Worm (Caenorhabditis elegans) whole organism, L1 larva: ENCODE measurements around the gene math-28.

Source experiments
- C16A3.4 ChIP-seq: fragments of 150-350 bp; optimal IDR thresholded peaks from 2 replicates; lab custom pipeline; 2014; ENCODE audit warnings: missing biosample characterization, missing genetic modification characterization
- C34B4.2 ChIP-seq: sonication (generic microtip); optimal IDR thresholded peaks from 2 replicates; lab custom pipeline; 2017; ENCODE audit warnings: mild to moderate bottlenecking, missing genetic modification characterization, missing compliant biosample characterization
- alr-1 ChIP-seq: fragments of 200-800 bp; sonication (Bioruptor generic); optimal IDR thresholded peaks from 2 replicates; lab custom pipeline; 2018; ENCODE audit warnings: borderline replicate concordance, mild to moderate bottlenecking, missing genetic modification characterization, missing compliant biosample characterization
- aly-2 ChIP-seq: fragments of 150-350 bp; optimal IDR thresholded peaks from 2 replicates; lab custom pipeline; 2014; ENCODE audit warnings: missing biosample characterization, missing genetic modification characterization
- ceh-82 ChIP-seq, 3 experiments: fragments of 150-350 bp in 1 of 3; sonication (generic microtip) in 2 of 3; optimal IDR thresholded peaks; 2 replicates each; lab custom pipeline; 2014 to 2017; ENCODE audit warnings: missing biosample characterization in 3 of 3, missing genetic modification characterization in 3 of 3
- ceh-90 ChIP-seq: sonication (generic microtip); optimal IDR thresholded peaks from 2 replicates; lab custom pipeline; 2016; ENCODE audit warnings: missing genetic modification characterization, missing compliant biosample characterization
- efl-1 ChIP-seq, 4 experiments: fragments of 150-350 bp; optimal IDR thresholded peaks in 3 of 4; peaks in 1 of 4; 1 replicate in 1 of 4; 2 replicates in 3 of 4; lab custom pipeline; 2014; ENCODE audit warnings: missing biosample characterization in 2 of 4, missing genetic modification characterization in 2 of 4, missing genetic modification reagents in 2 of 4
- efl-3 ChIP-seq: fragments of 200-800 bp; sonication (Bioruptor generic); optimal IDR thresholded peaks from 2 replicates; lab custom pipeline; 2018; ENCODE audit warnings: mild to moderate bottlenecking, missing genetic modification characterization, missing compliant biosample characterization
- elt-2 ChIP-seq: sonication (generic microtip); optimal IDR thresholded peaks from 2 replicates; lab custom pipeline; 2016; ENCODE audit warnings: missing genetic modification characterization, mild to moderate bottlenecking, inconsistent platforms, missing compliant biosample characterization, missing genetic modification reagents
- elt-3 ChIP-seq, 6 experiments: fragments of 150-350 bp in 1 of 6; sonication (generic microtip); optimal IDR thresholded peaks; 2 replicates each; lab custom pipeline; 2017 to 2018; ENCODE audit warnings: missing biosample characterization in 6 of 6, missing genetic modification characterization in 6 of 6, inconsistent platforms in 1 of 6
- fkh-4 ChIP-seq: sonication (generic microtip); optimal IDR thresholded peaks from 2 replicates; lab custom pipeline; 2016; ENCODE audit warnings: missing compliant biosample characterization, missing genetic modification characterization, borderline replicate concordance
- hlh-17 ChIP-seq: fragments of 200-800 bp; sonication (Bioruptor generic); optimal IDR thresholded peaks from 2 replicates; lab custom pipeline; 2018; ENCODE audit warnings: missing genetic modification characterization, mild to moderate bottlenecking, missing compliant biosample characterization, moderate library complexity, borderline replicate concordance
- hlh-4 ChIP-seq: sonication (generic microtip); optimal IDR thresholded peaks from 2 replicates; lab custom pipeline; 2016; ENCODE audit warnings: mild to moderate bottlenecking, missing genetic modification characterization, missing compliant biosample characterization
- hpl-2 ChIP-seq: fragments of 150-350 bp; optimal IDR thresholded peaks from 2 replicates; lab custom pipeline; 2014; ENCODE audit warnings: missing biosample characterization, missing genetic modification reagents, missing genetic modification characterization
- irx-1 ChIP-seq: sonication (generic microtip); optimal IDR thresholded peaks from 2 replicates; lab custom pipeline; 2016; ENCODE audit warnings: missing genetic modification characterization, missing compliant biosample characterization
- lin-13 ChIP-seq: fragments of 150-350 bp; optimal IDR thresholded peaks from 2 replicates; lab custom pipeline; 2014; ENCODE audit warnings: missing biosample characterization, missing genetic modification reagents, missing genetic modification characterization
- lin-35 ChIP-seq, 2 experiments: fragments of 150-350 bp; optimal IDR thresholded peaks; 2 replicates each; lab custom pipeline; 2014; ENCODE audit warnings: missing biosample characterization in 2 of 2, missing genetic modification characterization in 2 of 2, missing genetic modification reagents in 2 of 2
- lin-39 ChIP-seq: fragments of 150-350 bp; optimal IDR thresholded peaks from 2 replicates; lab custom pipeline; 2014; ENCODE audit warnings: missing biosample characterization, missing genetic modification reagents, missing genetic modification characterization
- mep-1 ChIP-seq: fragments of 150-350 bp; optimal IDR thresholded peaks from 2 replicates; lab custom pipeline; 2014; ENCODE audit warnings: missing biosample characterization, missing genetic modification characterization
- nhr-12 ChIP-seq: sonication (generic microtip); optimal IDR thresholded peaks from 2 replicates; lab custom pipeline; 2017; ENCODE audit warnings: missing biosample characterization, missing genetic modification characterization
- nhr-20 ChIP-seq: sonication (generic microtip); optimal IDR thresholded peaks from 2 replicates; lab custom pipeline; 2016; ENCODE audit warnings: mild to moderate bottlenecking, missing genetic modification characterization, missing compliant biosample characterization
- nhr-237 ChIP-seq: fragments of 150-350 bp; optimal IDR thresholded peaks from 2 replicates; lab custom pipeline; 2014; ENCODE audit warnings: missing biosample characterization, missing genetic modification characterization
- nhr-47 ChIP-seq: sonication (generic microtip); optimal IDR thresholded peaks from 2 replicates; lab custom pipeline; 2016; ENCODE audit warnings: mild to moderate bottlenecking, missing genetic modification characterization, moderate library complexity, missing compliant biosample characterization
- nhr-77 ChIP-seq: fragments of 150-350 bp; optimal IDR thresholded peaks from 2 replicates; lab custom pipeline; 2014; ENCODE audit warnings: missing biosample characterization, missing genetic modification characterization
- nhr-84 ChIP-seq: sonication (generic microtip); optimal IDR thresholded peaks from 2 replicates; lab custom pipeline; 2017; ENCODE audit warnings: missing biosample characterization, missing genetic modification characterization
- pax-3 ChIP-seq: fragments of 200-800 bp; sonication (Bioruptor generic); optimal IDR thresholded peaks from 2 replicates; lab custom pipeline; 2018; ENCODE audit warnings: mild to moderate bottlenecking, missing genetic modification characterization, moderate library complexity, missing compliant biosample characterization
- pqm-1 ChIP-seq: sonication (generic microtip); optimal IDR thresholded peaks from 3 replicates; lab custom pipeline; 2017; ENCODE audit warnings: missing biosample characterization, missing genetic modification characterization
- snpc-4 ChIP-seq: fragments of 150-350 bp; optimal IDR thresholded peaks from 2 replicates; lab custom pipeline; 2014; ENCODE audit warnings: missing biosample characterization, missing genetic modification characterization
- tlp-1 ChIP-seq: fragments of 150-350 bp; optimal IDR thresholded peaks from 2 replicates; lab custom pipeline; 2014; ENCODE audit warnings: missing biosample characterization, missing genetic modification characterization
- unc-30 ChIP-seq: sonication (generic microtip); optimal IDR thresholded peaks from 2 replicates; lab custom pipeline; 2017; ENCODE audit warnings: missing biosample characterization, missing genetic modification characterization
- unc-86 ChIP-seq: sonication (generic microtip); optimal IDR thresholded peaks from 2 replicates; lab custom pipeline; 2016; ENCODE audit warnings: missing genetic modification characterization, missing compliant biosample characterization
- vab-15 ChIP-seq: sonication (generic microtip); optimal IDR thresholded peaks from 2 replicates; lab custom pipeline; 2017; ENCODE audit warnings: missing genotype, mild to moderate bottlenecking, missing genetic modification characterization, missing compliant biosample characterization
- xbp-1 ChIP-seq: sonication (generic microtip); optimal IDR thresholded peaks from 2 replicates; lab custom pipeline; 2016; ENCODE audit warnings: missing genetic modification characterization, missing compliant biosample characterization
- ztf-11 ChIP-seq, 2 experiments: sonication (generic microtip); optimal IDR thresholded peaks; 2 replicates each; lab custom pipeline; 2016 to 2017; ENCODE audit warnings: missing genetic modification characterization in 2 of 2, missing biosample characterization in 1 of 2, missing compliant biosample characterization in 1 of 2
- ztf-4 ChIP-seq: fragments of 150-350 bp; optimal IDR thresholded peaks from 2 replicates; lab custom pipeline; 2014; ENCODE audit warnings: missing biosample characterization, missing genetic modification characterization

The math-28 gene

DNA sequence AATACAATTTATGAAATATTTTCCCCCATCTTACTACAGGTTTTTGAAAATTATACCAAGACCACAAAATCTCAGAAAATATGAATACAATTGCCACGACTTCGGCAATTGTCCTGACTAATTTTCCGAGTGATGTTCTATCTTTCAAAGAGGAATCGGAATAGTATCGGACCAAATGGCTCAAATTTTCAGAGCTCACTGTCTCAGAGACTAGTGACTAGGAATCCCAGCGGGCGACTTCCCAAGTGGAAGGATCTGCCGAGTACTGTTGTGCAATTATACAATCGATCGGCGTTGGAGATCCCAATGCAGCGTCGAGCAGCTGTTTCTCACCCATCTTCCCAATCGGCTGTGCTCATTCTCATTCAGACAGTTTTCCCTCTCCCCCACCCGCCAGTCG is 37.4 kb upstream of the math-28 start, which contains the start of gene F45C12.17:
TSS of gene F45C12.17 (plus strand) at position 377 of the 400 bp plus-strand sequence.
- TF ChIP-seq alr-1 (tag; lab: Kevin White, UChicago) (no peak), pqm-1 (tag; lab: Kevin White, UChicago) (no peak), elt-2 (no peak), mep-1 (no peak), lin-35 (GFP tag; optimal IDR thresholded peaks at IDR 0.05; lab: Kevin White, UChicago) (no peak), C16A3.4 (tag; lab: Kevin White, UChicago) (no peak), ztf-4 (tag; lab: Kevin White, UChicago) (no peak), snpc-4 (tag; lab: Kevin White, UChicago) (no peak), pax-3 (no peak), hlh-17 (GFP tag; lab: Kevin White, UChicago) (no peak), nhr-20 (tag; lab: Kevin White, UChicago) (no peak), vab-15 (no peak)

DNA sequence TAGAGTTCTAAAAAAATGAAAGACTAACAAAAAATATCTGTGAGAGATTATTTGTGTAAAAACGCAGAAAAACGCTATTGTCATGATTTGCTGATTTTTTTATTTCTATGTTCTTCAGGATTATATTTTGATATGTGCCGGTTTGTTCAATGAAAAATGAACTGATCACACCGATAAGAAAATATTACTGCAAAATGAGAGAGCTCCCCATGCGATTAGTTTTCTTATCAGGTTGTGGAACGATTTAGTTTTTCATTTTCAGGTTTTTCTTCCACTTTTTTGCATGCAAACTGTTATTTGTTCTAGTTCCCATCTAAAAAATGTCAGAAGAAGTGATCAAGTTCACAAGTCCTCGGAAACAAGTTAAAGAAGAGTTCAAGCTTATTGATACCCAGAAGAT is 34.9 kb upstream of the math-28 start, which contains the start of gene btb-9:
TSS of gene btb-9 (plus strand) at position 254 of the 400 bp plus-strand sequence.
- TF ChIP-seq nhr-12 (no peak), lin-35 (GFP tag; optimal IDR thresholded peaks at IDR 0.05; lab: Kevin White, UChicago) (peak in 1 of 2 experiments; percentile 28), pqm-1 (tag; lab: Kevin White, UChicago) (peak; percentile 26), elt-2 (peak; percentile 86)

DNA sequence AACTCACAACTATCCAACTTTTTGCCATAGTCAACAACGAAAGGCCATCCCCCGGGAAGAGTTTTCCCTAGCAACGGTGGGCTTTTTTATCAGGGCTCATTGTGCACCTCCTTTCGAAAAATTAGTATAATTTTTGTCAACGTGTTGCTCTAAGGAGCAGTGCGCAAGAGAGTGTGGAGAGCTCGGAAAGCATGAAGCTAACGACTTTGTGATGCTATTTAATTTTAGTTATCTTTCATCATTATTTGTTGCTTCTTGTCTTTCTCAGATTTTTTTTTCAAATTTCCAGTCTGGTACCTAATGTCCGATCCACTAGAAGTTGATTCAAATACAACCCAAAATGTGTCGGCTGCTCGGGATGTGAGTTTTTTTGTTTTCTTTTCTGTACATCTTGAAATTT is 33.1 kb upstream of the math-28 start, which contains the start of gene ceh-81:
TSS of gene ceh-81 (plus strand) at position 301 of the 400 bp plus-strand sequence.
- TF ChIP-seq irx-1 (tag; lab: Kevin White, UChicago) (no peak), aly-2 (tag; lab: Kevin White, UChicago) (no peak), hpl-2 (no peak), mep-1 (no peak), lin-39 (tag; lab: Kevin White, UChicago) (no peak), nhr-47 (tag; lab: Kevin White, UChicago) (no peak), alr-1 (tag; lab: Kevin White, UChicago) (no peak), fkh-4 (tag; lab: Kevin White, UChicago) (no peak), pax-3 (no peak), C34B4.2 (tag; lab: Kevin White, UChicago) (no peak), ceh-90 (tag; lab: Kevin White, UChicago) (no peak), ceh-82 (tag; optimal IDR thresholded peaks at IDR 0.05; lab: Kevin White, UChicago) (no peak), efl-3 (GFP tag; lab: Kevin White, UChicago) (no peak)

DNA sequence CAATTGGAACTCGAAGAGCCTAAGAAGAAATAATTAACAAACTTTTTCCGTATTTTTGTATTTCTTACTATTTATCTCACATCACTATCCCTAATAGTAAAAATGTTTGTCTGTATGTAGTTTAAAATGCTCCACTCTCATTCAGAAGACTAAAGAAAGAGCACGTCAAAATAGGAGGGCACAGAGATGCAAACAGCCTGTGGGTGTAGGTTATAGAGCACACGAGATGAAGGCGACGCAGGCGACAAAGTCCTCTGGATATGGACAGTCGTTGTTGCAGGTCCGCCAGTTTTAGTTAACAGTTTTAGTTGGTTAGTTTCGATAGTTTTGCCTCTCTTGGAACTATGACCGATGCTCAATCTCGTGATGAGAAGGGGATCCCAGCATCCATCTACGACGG is 31.2 kb upstream of the math-28 start, which contains the start of gene ceh-82:
TSS of gene ceh-82 (plus strand) at position 301 of the 400 bp plus-strand sequence.
- TF ChIP-seq unc-86 (tag; lab: Kevin White, UChicago) (no peak), lin-13 (GFP tag; lab: Kevin White, UChicago) (no peak), mep-1 (no peak), nhr-77 (tag; lab: Kevin White, UChicago) (no peak), elt-3 (tag; optimal IDR thresholded peaks at IDR 0.05; lab: Kevin White, UChicago) (no peak), tlp-1 (no peak), hlh-4 (tag; lab: Kevin White, UChicago) (no peak), xbp-1 (tag; lab: Kevin White, UChicago) (no peak)
- TF ChIP-seq, all 84 proteins: peak for 0

DNA sequence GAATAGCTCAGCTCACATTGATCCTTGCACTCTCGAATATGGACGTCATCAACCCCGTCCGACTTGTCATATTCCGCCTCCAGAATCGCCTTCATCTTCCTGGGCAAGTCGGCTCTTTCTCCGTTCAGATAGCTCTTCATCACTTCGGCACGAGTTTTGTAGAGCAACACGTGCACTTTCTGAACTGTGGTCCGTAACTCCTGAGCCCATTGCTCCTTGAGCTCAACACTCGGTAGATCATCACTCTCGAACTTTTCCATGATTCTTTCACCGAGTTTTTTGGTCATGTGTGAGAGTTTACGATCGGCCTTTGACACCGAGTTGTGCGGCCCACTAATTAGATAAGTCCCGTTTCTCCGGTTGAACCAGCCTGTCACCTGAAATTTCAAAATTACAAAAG is 28.0 kb upstream of the math-28 start:
- TF ChIP-seq irx-1 (tag; lab: Kevin White, UChicago): no peak
- TF ChIP-seq unc-30 (tag; lab: Kevin White, UChicago): no peak
- no peak for TF ChIP-seq ztf-11 (tag; optimal IDR thresholded peaks at IDR 0.05; lab: Kevin White, UChicago)
- TF ChIP-seq nhr-47 (tag; lab: Kevin White, UChicago): no peak
- no peak for TF ChIP-seq efl-1 (optimal IDR thresholded peaks at IDR 0.05; lab: Kevin White, UChicago)
- TF ChIP-seq efl-1 (GFP tag; optimal IDR thresholded peaks at IDR 0.05 in 1 of 2; lab: Kevin White, UChicago): no peak
- TF ChIP-seq nhr-237 (tag; lab: Kevin White, UChicago): no peak
- TF ChIP-seq alr-1 (tag; lab: Kevin White, UChicago): no peak
- TF ChIP-seq hlh-17 (GFP tag; lab: Kevin White, UChicago): no peak
- TF ChIP-seq nhr-84 (tag; lab: Kevin White, UChicago): no peak
